Worm (Caenorhabditis elegans): Measurements from ENCODE around the gene cyp-29A2.

ce11 chrV:11174663-11175062 is 42.7 kb upstream of the cyp-29A2 start:
- no peak for TF ChIP-seq ztf-16 (tag; optimal IDR thresholded peaks at IDR 0.05)
- TF ChIP-seq pqm-1 (tag; optimal IDR thresholded peaks at IDR 0.05), result no peak
- TF ChIP-seq hlh-15 (tag; optimal IDR thresholded peaks at IDR 0.05), result no peak
- no peak for TF ChIP-seq ama-1 (optimal IDR thresholded peaks at IDR 0.05)
- no peak for TF ChIP-seq tbx-2 (tag; optimal IDR thresholded peaks at IDR 0.05)
